Worm (Caenorhabditis elegans): ENCODE results near the gene tag-340.

tag-340 gene

ce11 chrIII:4899728-4900127 lies 580 bp upstream of the tag-340 start (continued):
- TF ChIP-seq pros-1 (tag; optimal IDR thresholded peaks at IDR 0.05) (peak; percentile 92), sox-4 (tag; optimal IDR thresholded peaks at IDR 0.05) (no peak), K02D7.2 (tag; optimal IDR thresholded peaks at IDR 0.05) (no peak), sdc-2 (tag; optimal IDR thresholded peaks at IDR 0.05) (peak; percentile 75), lim-6 (tag; optimal IDR thresholded peaks at IDR 0.05) (peak; percentile 79), che-1 (tag; optimal IDR thresholded peaks at IDR 0.05) (no peak), T23F11.4 (GFP tag; optimal IDR thresholded peaks at IDR 0.05) (peak; percentile 40), ceh-22 (tag; optimal IDR thresholded peaks at IDR 0.05) (peak; percentile 41), ceh-34 (tag; optimal IDR thresholded peaks at IDR 0.05) (peak; percentile 95), nhr-232 (tag; optimal IDR thresholded peaks at IDR 0.05) (no peak), zip-5 (tag; optimal IDR thresholded peaks at IDR 0.05) (no peak), ztf-16 (tag; optimal IDR thresholded peaks at IDR 0.05) (peak; percentile 15), dmd-4 (tag; optimal IDR thresholded peaks at IDR 0.05; ENCODE audit: borderline replicate concordance) (peak; percentile 85), elt-2 (tag; optimal IDR thresholded peaks at IDR 0.05) (peak; percentile 70), ceh-18 (tag; optimal IDR thresholded peaks at IDR 0.05) (peak; percentile 99), ama-1 (optimal IDR thresholded peaks at IDR 0.05) (no peak), pag-3 (tag; optimal IDR thresholded peaks at IDR 0.05; ENCODE audit: borderline replicate concordance) (no peak)

ce11 chrIII:4903784-4904183 lies 3.5 kb downstream of the tag-340 start, which contains the start of gene kbp-2:
Gene kbp-2 (minus strand): TSS chrIII:4903884.
- TF ChIP-seq rnt-1 (tag; optimal IDR thresholded peaks at IDR 0.05) = no peak
- TF ChIP-seq mec-3 (tag; optimal IDR thresholded peaks at IDR 0.05; ENCODE audit: borderline replicate concordance) = no peak
- TF ChIP-seq pqm-1 (tag; optimal IDR thresholded peaks at IDR 0.05) = no peak
- TF ChIP-seq ref-2 (tag; optimal IDR thresholded peaks at IDR 0.05) = no peak
- TF ChIP-seq zip-5 (tag; optimal IDR thresholded peaks at IDR 0.05) = no peak
- TF ChIP-seq ceh-48 (tag; optimal IDR thresholded peaks at IDR 0.05) = no peak

DNA sequence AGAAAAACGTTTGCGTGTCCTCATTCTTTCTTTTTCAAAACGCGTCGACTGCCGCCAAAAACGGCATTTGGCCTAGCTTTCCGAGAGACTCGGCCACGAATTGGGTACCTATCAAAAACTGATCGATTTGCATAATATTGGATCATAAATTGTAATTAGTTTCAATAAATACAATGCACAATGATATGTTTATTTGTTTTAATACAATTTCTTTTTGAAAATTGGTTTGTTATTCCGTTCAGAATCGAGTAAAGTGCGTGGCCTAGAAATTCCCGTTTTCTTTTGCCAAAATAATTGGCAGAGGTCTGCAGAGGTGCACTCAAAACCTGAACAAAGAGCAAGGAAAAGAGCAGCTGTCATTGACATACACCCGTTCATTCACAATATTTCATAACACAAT lies 5.1 kb downstream of the tag-340 start, which contains the start of gene F26F4.8:
TSS of gene F26F4.8 (minus strand) at position 69 of the 400 bp plus-strand sequence.
- TF ChIP-seq ceh-48 (tag; optimal IDR thresholded peaks at IDR 0.05) = no peak
- no peak for TF ChIP-seq pag-3 (tag; optimal IDR thresholded peaks at IDR 0.05; ENCODE audit: borderline replicate concordance)
- TF ChIP-seq F13H6.1 (tag; optimal IDR thresholded peaks at IDR 0.05) = peak; percentile 37
- TF ChIP-seq eyg-1 (tag; optimal IDR thresholded peaks at IDR 0.05) = peak; percentile 7
- no peak for TF ChIP-seq ceh-45 (GFP tag; IDR thresholded peaks at IDR 0.05)
- TF ChIP-seq rnt-1 (tag; optimal IDR thresholded peaks at IDR 0.05) = peak; percentile 46
- TF ChIP-seq C38D4.7 (GFP tag; optimal IDR thresholded peaks at IDR 0.05) = no peak
- TF ChIP-seq unc-55 (GFP tag; optimal IDR thresholded peaks at IDR 0.05) = no peak
- no peak for TF ChIP-seq pros-1 (tag; optimal IDR thresholded peaks at IDR 0.05)
- no peak for TF ChIP-seq hlh-15 (tag; optimal IDR thresholded peaks at IDR 0.05)
- no peak for TF ChIP-seq pha-4 (tag; optimal IDR thresholded peaks at IDR 0.05)
- no peak for TF ChIP-seq che-1 (tag; optimal IDR thresholded peaks at IDR 0.05)
- no peak for TF ChIP-seq dve-1 (tag; optimal IDR thresholded peaks at IDR 0.05)
- no peak for TF ChIP-seq elt-4 (tag; optimal IDR thresholded peaks at IDR 0.05)
- TF ChIP-seq ama-1 (optimal IDR thresholded peaks at IDR 0.05) = no peak
- TF ChIP-seq mec-3 (tag; optimal IDR thresholded peaks at IDR 0.05; ENCODE audit: borderline replicate concordance) = peak; percentile 79
- peak; percentile 51 for TF ChIP-seq ref-2 (tag; optimal IDR thresholded peaks at IDR 0.05)
- no peak for TF ChIP-seq gmeb-2 (tag; optimal IDR thresholded peaks at IDR 0.05)
- TF ChIP-seq sox-4 (tag; optimal IDR thresholded peaks at IDR 0.05) = no peak
- peak; percentile 10 for TF ChIP-seq unc-86 (tag; optimal IDR thresholded peaks at IDR 0.05)
- TF ChIP-seq ceh-2 (tag; optimal IDR thresholded peaks at IDR 0.05) = peak; percentile 93
- peak; percentile 15 for TF ChIP-seq ceh-34 (tag; optimal IDR thresholded peaks at IDR 0.05)
- TF ChIP-seq syd-9 (tag; optimal IDR thresholded peaks at IDR 0.05) = no peak
- no peak for TF ChIP-seq Y22D7AL.16 (tag; optimal IDR thresholded peaks at IDR 0.05)
- no peak for TF ChIP-seq dmd-4 (tag; optimal IDR thresholded peaks at IDR 0.05; ENCODE audit: borderline replicate concordance)
- no peak for TF ChIP-seq ceh-19 (GFP tag; optimal IDR thresholded peaks at IDR 0.05)
- peak; percentile 62 for TF ChIP-seq elt-2 (tag; optimal IDR thresholded peaks at IDR 0.05)
- no peak for TF ChIP-seq nhr-232 (tag; optimal IDR thresholded peaks at IDR 0.05)
- TF ChIP-seq odd-2 (tag; optimal IDR thresholded peaks at IDR 0.05) = no peak
- TF ChIP-seq ahr-1 (tag; optimal IDR thresholded peaks at IDR 0.05) = peak; percentile 24
- no peak for TF ChIP-seq ceh-30 (tag; optimal IDR thresholded peaks at IDR 0.05)
- no peak for TF ChIP-seq T23F11.4 (GFP tag; optimal IDR thresholded peaks at IDR 0.05)
- peak; percentile 40 for TF ChIP-seq fkh-6 (tag; optimal IDR thresholded peaks at IDR 0.05)
- TF ChIP-seq sdc-2 (tag; optimal IDR thresholded peaks at IDR 0.05) = peak; percentile 54
- no peak for TF ChIP-seq sox-2 (GFP tag; IDR thresholded peaks at IDR 0.05)
- TF ChIP-seq pqm-1 (tag; optimal IDR thresholded peaks at IDR 0.05) = no peak
- peak; percentile 6 for TF ChIP-seq ceh-18 (tag; optimal IDR thresholded peaks at IDR 0.05)
- no peak for TF ChIP-seq K09A11.1 (tag; optimal IDR thresholded peaks at IDR 0.05; ENCODE audit: insufficient read depth)
- peak; percentile 85 for TF ChIP-seq tbx-2 (tag; optimal IDR thresholded peaks at IDR 0.05)
- TF ChIP-seq pha-2 (tag; optimal IDR thresholded peaks at IDR 0.05) = no peak
- TF ChIP-seq lin-11 (tag; optimal IDR thresholded peaks at IDR 0.05) = no peak
- TF ChIP-seq hlh-6 (tag; optimal IDR thresholded peaks at IDR 0.05) = no peak
